Fruit fly (Drosophila melanogaster) whole organism, embryonic: ENCODE data around the gene AsnRS.

Source experiments
- ATbp ChIP-seq: fragments of 200-800 bp; sonication (Bioruptor generic); optimal IDR thresholded peaks from 2 replicates; lab custom pipeline; 2017; ENCODE audit warnings: missing biosample characterization, mild to moderate bottlenecking, missing genetic modification characterization, missing genetic modification reagents
- Adf1 ChIP-seq: fragments of 200-800 bp; sonication (Bioruptor generic); IDR thresholded peaks from 2 replicates; pipeline ENCODE4 v1.3.6; 2022; ENCODE audit warnings: missing biosample characterization, missing genetic modification characterization
- Asciz ChIP-seq: fragments of 200-800 bp; sonication (Bioruptor generic); optimal IDR thresholded peaks from 2 replicates; lab custom pipeline; 2017; ENCODE audit warnings: missing biosample characterization, mild to moderate bottlenecking, missing genetic modification characterization, missing genetic modification reagents
- CG10366 ChIP-seq: fragments of 200-800 bp; sonication (Bioruptor generic); IDR thresholded peaks from 2 replicates; pipeline ENCODE4 v1.3.6; 2022; ENCODE audit warnings: missing biosample characterization, missing genetic modification characterization
- CG12236 ChIP-seq: fragments of 200-800 bp; sonication (Bioruptor generic); optimal IDR thresholded peaks from 2 replicates; lab custom pipeline; 2016; ENCODE audit warnings: missing biosample characterization, missing genetic modification characterization
- CG1603 ChIP-seq: fragments of 200-800 bp; sonication (Bioruptor generic); optimal IDR thresholded peaks from 2 replicates; lab custom pipeline; 2019; ENCODE audit warnings: missing biosample characterization, mild to moderate bottlenecking, missing genetic modification characterization, moderate library complexity
- CG3163 ChIP-seq: fragments of 200-800 bp; sonication (Bioruptor generic); optimal IDR thresholded peaks from 3 replicates; lab custom pipeline; 2016; ENCODE audit warnings: missing biosample characterization, missing genetic modification characterization
- CG32532 ChIP-seq: fragments of 200-800 bp; sonication (Bioruptor generic); IDR thresholded peaks from 2 replicates; pipeline ENCODE4 v1.3.6; 2022; ENCODE audit warnings: missing biosample characterization, missing genetic modification characterization
- CG4360 ChIP-seq: fragments of 200-800 bp; sonication (Bioruptor generic); IDR thresholded peaks from 2 replicates; pipeline ENCODE4 v1.3.6; 2022; ENCODE audit warnings: missing biosample characterization, missing genetic modification characterization
- CG6254 ChIP-seq: fragments of 200-800 bp; sonication (Bioruptor generic); optimal IDR thresholded peaks from 3 replicates; lab custom pipeline; 2017; ENCODE audit warnings: mild to moderate bottlenecking, missing biosample characterization, missing genetic modification reagents, missing genetic modification characterization
- CG7556 ChIP-seq: fragments of 200-800 bp; sonication (Bioruptor generic); optimal IDR thresholded peaks from 2 replicates; lab custom pipeline; 2017; ENCODE audit warnings: missing biosample characterization, mild to moderate bottlenecking, missing genetic modification characterization
- CG8281 ChIP-seq: fragments of 200-800 bp; sonication (Bioruptor generic); optimal IDR thresholded peaks from 2 replicates; lab custom pipeline; 2018; ENCODE audit warnings: missing biosample characterization, mild to moderate bottlenecking, missing genetic modification characterization, moderate library complexity
- Deaf1 ChIP-seq: fragments of 200-800 bp; optimal IDR thresholded peaks from 3 replicates; lab custom pipeline; 2019; ENCODE audit warnings: missing biosample characterization, mild to moderate bottlenecking, missing genetic modification characterization, moderate library complexity
- Drgx ChIP-seq: fragments of 200-800 bp; sonication (Bioruptor generic); IDR thresholded peaks from 2 replicates; pipeline ENCODE4 v1.3.6; 2022; ENCODE audit warnings: missing biosample characterization, missing genetic modification characterization
- HLH3B ChIP-seq: fragments of 200-800 bp; sonication (Bioruptor generic); IDR thresholded peaks from 2 replicates; pipeline ENCODE4 v1.3.6; 2022; ENCODE audit warnings: missing biosample characterization, missing genetic modification characterization
- Hr39 ChIP-seq: fragments of >200 bp; optimal IDR thresholded peaks from 2 replicates; lab custom pipeline; 2017
- Kr ChIP-seq: fragments of 200-800 bp; sonication (Bioruptor generic); optimal IDR thresholded peaks from 2 replicates; lab custom pipeline; 2017; ENCODE audit warnings: missing biosample characterization, mild to moderate bottlenecking, missing genetic modification characterization
- MTF-1 ChIP-seq: fragments of 200-800 bp; sonication (Bioruptor generic); optimal IDR thresholded peaks from 2 replicates; lab custom pipeline; 2018; ENCODE audit warnings: missing biosample characterization, mild to moderate bottlenecking, missing genetic modification characterization, borderline replicate concordance
- Med ChIP-seq: fragments of 200-800 bp; sonication (Bioruptor generic); peaks from one replicate; lab custom pipeline; 2016; ENCODE audit warnings: missing biosample characterization, missing genetic modification characterization, mild to moderate bottlenecking, inconsistent platforms, moderate library complexity
- NFAT ChIP-seq: fragments of 200-800 bp; sonication (Bioruptor generic); IDR thresholded peaks from 2 replicates; pipeline ENCODE4 v1.3.6; 2022; ENCODE audit warnings: missing biosample characterization, missing genetic modification characterization
- Nf-YB ChIP-seq: fragments of 200-800 bp; sonication (Bioruptor generic); optimal IDR thresholded peaks from 3 replicates; lab custom pipeline; 2019; ENCODE audit warnings: missing biosample characterization, mild to moderate bottlenecking, missing genetic modification characterization, moderate library complexity
- Nf-YC ChIP-seq: fragments of 200-800 bp; optimal IDR thresholded peaks from 3 replicates; lab custom pipeline; 2019; ENCODE audit warnings: missing biosample characterization, mild to moderate bottlenecking, missing genetic modification characterization, moderate library complexity
- Xbp1 ChIP-seq: fragments of 200-800 bp; sonication (Bioruptor generic); optimal IDR thresholded peaks from 3 replicates; lab custom pipeline; 2016; ENCODE audit warnings: missing biosample characterization, mild to moderate bottlenecking, missing genetic modification characterization
- abd-A ChIP-seq: fragments of 200-800 bp; sonication (Bioruptor generic); optimal IDR thresholded peaks from 3 replicates; lab custom pipeline; 2019; ENCODE audit warnings: missing biosample characterization, mild to moderate bottlenecking, missing genetic modification characterization, moderate library complexity
- bigmax ChIP-seq: fragments of 200-800 bp; sonication (Bioruptor generic); optimal IDR thresholded peaks from 2 replicates; lab custom pipeline; 2018; ENCODE audit warnings: missing biosample characterization, mild to moderate bottlenecking, missing genetic modification characterization
- bowl ChIP-seq: fragments of 200-800 bp; sonication (Bioruptor generic); IDR thresholded peaks from 2 replicates; pipeline ENCODE4 v1.3.6; 2022; ENCODE audit warnings: missing biosample characterization, missing genetic modification characterization
- bsh ChIP-seq, 2 experiments: fragments of 200-800 bp; sonication (Bioruptor generic); optimal IDR thresholded peaks; 2 replicates each; lab custom pipeline; 2017 to 2018; ENCODE audit warnings: mild to moderate bottlenecking in 2 of 2, missing biosample characterization in 2 of 2, missing genetic modification characterization in 2 of 2, moderate library complexity in 1 of 2
- cg ChIP-seq: fragments of 200-800 bp; sonication (Bioruptor generic); optimal IDR thresholded peaks from 3 replicates; lab custom pipeline; 2019; ENCODE audit warnings: missing biosample characterization, mild to moderate bottlenecking, missing genetic modification characterization, moderate library complexity
- crc ChIP-seq: fragments of 200-800 bp; sonication (Bioruptor generic); optimal IDR thresholded peaks from 2 replicates; lab custom pipeline; 2016; ENCODE audit warnings: missing biosample characterization, missing genetic modification characterization
- crol ChIP-seq: fragments of 200-800 bp; sonication (Bioruptor generic); IDR thresholded peaks from 2 replicates; pipeline ENCODE4 v1.3.6; 2022; ENCODE audit warnings: missing biosample characterization, missing genetic modification characterization
- ewg ChIP-seq: fragments of 200-800 bp; sonication (Bioruptor generic); optimal IDR thresholded peaks from 3 replicates; lab custom pipeline; 2017; ENCODE audit warnings: mild to moderate bottlenecking, missing biosample characterization, missing genetic modification reagents, missing genetic modification characterization
- gsb-n ChIP-seq: fragments of 200-800 bp; sonication (Bioruptor generic); optimal IDR thresholded peaks from 3 replicates; lab custom pipeline; 2018; ENCODE audit warnings: missing biosample characterization, mild to moderate bottlenecking, missing genetic modification characterization
- insv ChIP-seq, 2 experiments: fragments of 200-800 bp; sonication (Bioruptor generic); optimal IDR thresholded peaks; 3 replicates each; lab custom pipeline; 2016 to 2018; ENCODE audit warnings: missing biosample characterization in 2 of 2, missing genetic modification characterization in 2 of 2
- jing ChIP-seq: fragments of 200-800 bp; sonication (Bioruptor generic); optimal IDR thresholded peaks from 2 replicates; lab custom pipeline; 2018; ENCODE audit warnings: missing biosample characterization, mild to moderate bottlenecking, missing genetic modification characterization
- lola ChIP-seq, 3 experiments: fragments of >200 bp in 2 of 3; fragments of 200-800 bp in 1 of 3; sonication (Bioruptor generic) in 1 of 3; optimal IDR thresholded peaks; 2 replicates each; lab custom pipeline; 2017 to 2019; ENCODE audit warnings: missing biosample characterization in 3 of 3, missing genetic modification characterization in 3 of 3, mild to moderate bottlenecking in 1 of 3, moderate library complexity in 1 of 3
- oc ChIP-seq: fragments of 200-800 bp; sonication (Bioruptor generic); optimal IDR thresholded peaks from 2 replicates; lab custom pipeline; 2018; ENCODE audit warnings: missing biosample characterization, mild to moderate bottlenecking, missing genetic modification characterization, moderate library complexity
- org-1 ChIP-seq: fragments of 200-800 bp; sonication (Bioruptor generic); optimal IDR thresholded peaks from 2 replicates; lab custom pipeline; 2017; ENCODE audit warnings: missing biosample characterization, missing genetic modification characterization
- pros ChIP-seq: fragments of 200-800 bp; sonication (Bioruptor generic); optimal IDR thresholded peaks from 3 replicates; lab custom pipeline; 2019; ENCODE audit warnings: missing biosample characterization, mild to moderate bottlenecking, missing genetic modification characterization, moderate library complexity
- sd ChIP-seq: fragments of 200-800 bp; sonication (Bioruptor generic); optimal IDR thresholded peaks from 3 replicates; lab custom pipeline; 2018; ENCODE audit warnings: missing biosample characterization, mild to moderate bottlenecking, missing genetic modification characterization, moderate library complexity
- seq ChIP-seq: fragments of 200-800 bp; sonication (Bioruptor generic); IDR thresholded peaks from 2 replicates; pipeline ENCODE4 v1.3.6; 2022; ENCODE audit warnings: missing biosample characterization, missing genetic modification characterization
- sqz ChIP-seq: fragments of 200-800 bp; sonication (Bioruptor generic); optimal IDR thresholded peaks from 3 replicates; lab custom pipeline; 2018; ENCODE audit warnings: missing biosample characterization, mild to moderate bottlenecking, missing genetic modification characterization
- ssp ChIP-seq: fragments of 200-800 bp; sonication (Bioruptor generic); IDR thresholded peaks from 2 replicates; pipeline ENCODE4 v1.3.6; 2022; ENCODE audit warnings: missing biosample characterization, missing genetic modification characterization
- stwl ChIP-seq: fragments of 200-800 bp; sonication (Bioruptor generic); optimal IDR thresholded peaks from 3 replicates; lab custom pipeline; 2018; ENCODE audit warnings: missing biosample characterization, mild to moderate bottlenecking, missing genetic modification characterization, moderate library complexity
- tll ChIP-seq, 2 experiments: fragments of 200-800 bp in 1 of 2; fragments of >200 bp in 1 of 2; sonication (Bioruptor generic) in 1 of 2; optimal IDR thresholded peaks; 2 replicates each; lab custom pipeline; 2017 to 2019; ENCODE audit warnings: missing biosample characterization in 2 of 2, missing genetic modification characterization in 2 of 2, mild to moderate bottlenecking in 1 of 2, moderate library complexity in 1 of 2
- unpg ChIP-seq: fragments of 200-800 bp; sonication (Bioruptor generic); optimal IDR thresholded peaks from 3 replicates; lab custom pipeline; 2018; ENCODE audit warnings: missing biosample characterization, mild to moderate bottlenecking, missing genetic modification characterization, moderate library complexity

Gene AsnRS

dm6 chr2L:19089385-19089784 is 42.4 kb downstream of the AsnRS start:
- TF ChIP-seq CG4360 (GFP tag; lab: Robert Waterston, UW) (peak; percentile 73), tll (GFP tag; optimal IDR thresholded peaks at IDR 0.05; lab: Kevin White, UChicago) (peak in 1 of 2 experiments; percentile 44), pros (peak; percentile 61), bigmax (GFP tag; lab: Kevin White, UChicago) (no peak), CG32532 (no peak), gsb-n (tag; lab: Kevin White, UChicago) (peak; percentile 51), crol (GFP tag; lab: Robert Waterston, UW) (peak; percentile 68)

- TF ChIP-seq CG8281 (tag; lab: Kevin White, UChicago) = peak; percentile 94
- TF ChIP-seq Kr (GFP tag; lab: Kevin White, UChicago) = no peak
- TF ChIP-seq oc (tag; lab: Kevin White, UChicago) = peak; percentile 3
These were observed 42.9 kb downstream of the AsnRS start for dm6 chr2L:19088895-19089294.

- TF ChIP-seq Deaf1 (tag; lab: Kevin White, UChicago) (peak; percentile 78), CG10366 (GFP tag; lab: Robert Waterston, UW) (peak; percentile 70), ewg (GFP tag; lab: Kevin White, UChicago) (peak; percentile 51), CG6254 (GFP tag; lab: Kevin White, UChicago) (peak; percentile 98), seq (peak; percentile 47; the same call in 1 of the 2 replicates), Nf-YC (tag; lab: Kevin White, UChicago) (peak; percentile 95), CG3163 (no peak), insv (GFP tag; optimal IDR thresholded peaks at IDR 0.05; lab: Kevin White, UChicago) (peak; percentile 21 to 88), sqz (GFP tag; lab: Kevin White, UChicago) (peak; percentile 34), pros (peak; percentile 1), crol (GFP tag; lab: Robert Waterston, UW) (peak; percentile 25; the same call in 1 of the 2 replicates), Adf1 (peak; percentile 24; the same call in 1 of the 2 replicates), HLH3B (0 out of 2 replicates have a peak, but pooled peaks have one; percentile 27), cg (peak; percentile 63), CG7556 (GFP tag; lab: Kevin White, UChicago) (no peak), CG12236 (GFP tag; lab: Kevin White, UChicago) (no peak), abd-A (peak; percentile 1), CG4360 (GFP tag; lab: Robert Waterston, UW) (peak; percentile 89), lola (GFP tag; optimal IDR thresholded peaks at IDR 0.05; lab: Kevin White, UChicago) (no peak), Hr39 (lab: Kevin White, UChicago) (peak; percentile 98), Med (GFP tag; lab: Kevin White, UChicago) (peak; percentile 25), crc (GFP tag; lab: Kevin White, UChicago) (no peak), ATbp (GFP tag; lab: Kevin White, UChicago) (no peak), Drgx (GFP tag; lab: Robert Waterston, UW) (peak; percentile 15; the same call in 1 of the 2 replicates), Nf-YB (peak; percentile 93)
These were observed 48.4 kb downstream of the AsnRS start for dm6 chr2L:19083320-19083764.

- TF ChIP-seq CG1603 (tag; lab: Kevin White, UChicago) = peak; percentile 33
- TF ChIP-seq bowl = peak; percentile 18; the same call in 1 of the 2 replicates
- peak; percentile 31 for TF ChIP-seq Asciz
- peak; percentile 35 for TF ChIP-seq cg
- TF ChIP-seq Med (GFP tag; lab: Kevin White, UChicago) = peak; percentile 61
- peak; percentile 65 for TF ChIP-seq stwl (tag; lab: Kevin White, UChicago)
- TF ChIP-seq org-1 (GFP tag; lab: Kevin White, UChicago) = peak; percentile 7
- TF ChIP-seq MTF-1 (GFP tag; lab: Kevin White, UChicago) = peak; percentile 27
- no peak for TF ChIP-seq NFAT (GFP tag; lab: Robert Waterston, UW)
- TF ChIP-seq sd (tag; lab: Kevin White, UChicago) = no peak
- no peak for TF ChIP-seq Xbp1 (GFP tag; lab: Kevin White, UChicago)
- peak; percentile 10 for TF ChIP-seq unpg (GFP tag; lab: Kevin White, UChicago)
- TF ChIP-seq HLH3B = 0 out of 2 replicates have a peak, but pooled peaks have one; percentile 4
- TF ChIP-seq bsh (GFP tag; optimal IDR thresholded peaks at IDR 0.05; lab: Kevin White, UChicago) = peak in 1 of 2 experiments; percentile 22
- TF ChIP-seq ssp (GFP tag; lab: Robert Waterston, UW) = no peak
- no peak for TF ChIP-seq jing (GFP tag; lab: Kevin White, UChicago)
These were observed 52.0 kb downstream of the AsnRS start for dm6 chr2L:19079742-19080141.
